Fruit fly (Drosophila melanogaster) whole organism, embryonic: ENCODE measurements around the gene CG31467.

Experiments used
- Atf-2 ChIP-seq: fragments of 200-800 bp; sonication (Bioruptor generic); optimal IDR thresholded peaks from 2 replicates; lab custom pipeline; 2016; ENCODE audit warnings: missing biosample characterization, missing genetic modification characterization
- CG15073 ChIP-seq: fragments of 200-800 bp; sonication (Bioruptor generic); optimal IDR thresholded peaks from 2 replicates; lab custom pipeline; 2016; ENCODE audit warnings: missing biosample characterization, missing genetic modification characterization
- CG8765 ChIP-seq: fragments of 200-800 bp; sonication (Bioruptor generic); IDR thresholded peaks from 2 replicates; pipeline ENCODE4 v1.3.6; 2022; ENCODE audit warnings: missing biosample characterization, missing genetic modification characterization
- Dp ChIP-seq: fragments of 200-800 bp; sonication (Bioruptor generic); optimal IDR thresholded peaks from 2 replicates; lab custom pipeline; 2018; ENCODE audit warnings: missing biosample characterization, mild to moderate bottlenecking, missing genetic modification characterization, moderate library complexity
- Hand ChIP-seq: fragments of 200-800 bp; sonication (Bioruptor generic); optimal IDR thresholded peaks from 2 replicates; lab custom pipeline; 2017; ENCODE audit warnings: mild to moderate bottlenecking, missing biosample characterization, missing genetic modification reagents, missing genetic modification characterization
- corto ChIP-seq: fragments of 200-800 bp; sonication (Bioruptor generic); optimal IDR thresholded peaks from 2 replicates; lab custom pipeline; 2016; ENCODE audit warnings: missing biosample characterization, mild to moderate bottlenecking, missing genetic modification characterization, moderate library complexity
- dm ChIP-seq: fragments of 200-800 bp; sonication (Bioruptor generic); optimal IDR thresholded peaks from 3 replicates; lab custom pipeline; 2016; ENCODE audit warnings: missing biosample characterization, missing genetic modification characterization
- luna ChIP-seq: fragments of 200-800 bp; sonication (Bioruptor generic); optimal IDR thresholded peaks from 2 replicates; lab custom pipeline; 2016; ENCODE audit warnings: missing biosample characterization, missing genetic modification characterization
- nom ChIP-seq: fragments of 200-800 bp; sonication (Bioruptor generic); optimal IDR thresholded peaks from 2 replicates; lab custom pipeline; 2017; ENCODE audit warnings: missing biosample characterization, missing genetic modification characterization, mild to moderate bottlenecking, moderate library complexity, missing genetic modification reagents
- otp ChIP-seq: fragments of 200-800 bp; sonication (Bioruptor generic); IDR thresholded peaks from 3 replicates; pipeline ENCODE4, ENCODE4 v1.3.6; 2022; ENCODE audit warnings: missing biosample characterization, missing genetic modification characterization
- stwl ChIP-seq: fragments of 200-800 bp; sonication (Bioruptor generic); optimal IDR thresholded peaks from 3 replicates; lab custom pipeline; 2018; ENCODE audit warnings: missing biosample characterization, mild to moderate bottlenecking, missing genetic modification characterization, moderate library complexity
- usp ChIP-seq: fragments of >200 bp; optimal IDR thresholded peaks from 2 replicates; lab custom pipeline; 2017; ENCODE audit warnings: missing biosample characterization, missing genetic modification characterization

DNA sequence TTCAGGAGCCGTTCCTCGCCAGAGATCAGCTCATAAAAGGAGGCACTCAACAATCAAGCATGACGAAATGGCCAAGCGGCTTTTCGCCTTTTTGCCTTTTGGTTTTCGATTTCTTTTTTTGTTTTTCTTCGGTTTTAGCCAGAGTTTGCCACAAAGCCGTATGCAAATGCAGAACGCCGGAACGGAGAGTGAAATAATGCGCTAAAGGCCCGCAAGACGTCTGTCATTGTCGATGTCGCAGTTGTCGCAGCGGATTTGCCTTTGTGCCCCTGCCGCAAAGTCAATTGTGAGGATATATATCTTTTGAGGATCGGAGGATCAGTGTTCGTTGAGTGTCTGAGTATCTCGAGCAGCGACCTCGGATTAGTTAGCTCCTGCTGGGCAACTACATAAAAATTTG is 38.7 kb downstream of the CG31467 start:
- TF ChIP-seq Hand (GFP tag; lab: Kevin White, UChicago) (no peak), otp (no peak), Atf-2 (GFP tag; lab: Kevin White, UChicago) (no peak), stwl (no peak), CG8765 (GFP tag; lab: Robert Waterston, UW) (no peak), Dp (GFP tag; lab: Kevin White, UChicago) (no peak), luna (GFP tag; lab: Kevin White, UChicago) (no peak), usp (no peak), dm (GFP tag; lab: Kevin White, UChicago) (no peak), CG15073 (GFP tag; lab: Kevin White, UChicago) (no peak), corto (no peak), nom (GFP tag; lab: Kevin White, UChicago) (no peak)
